Worm (Caenorhabditis elegans) whole organism, L4 larva: ENCODE measurements around the gene smgl-2.

Experiments used
- F26F4.8 ChIP-seq: fragments of 200-800 bp; sonication (Bioruptor generic); conservative IDR thresholded peaks from 2 replicates; pipeline ENCODE4 v1.3.6; 2022; ENCODE audit warnings: missing genetic modification characterization, missing compliant biosample characterization
- F44E2.7 ChIP-seq: fragments of 200-800 bp; sonication (Bioruptor generic); IDR thresholded peaks from 2 replicates; pipeline ENCODE4 v2.1.2; 2022; ENCODE audit warnings: missing genetic modification characterization, missing compliant biosample characterization
- T20F7.1 ChIP-seq: fragments of 200-800 bp; sonication (Bioruptor generic); optimal IDR thresholded peaks from 2 replicates; lab custom pipeline; 2018; ENCODE audit warnings: mild to moderate bottlenecking, missing genetic modification characterization, missing compliant biosample characterization
- Y105C5A.15 ChIP-seq: fragments of 200-800 bp; sonication (Bioruptor generic); IDR thresholded peaks from 2 replicates; pipeline ENCODE4 v1.3.6; 2022; ENCODE audit warnings: missing genetic modification characterization, missing compliant biosample characterization
- ZK546.5 ChIP-seq, 2 experiments: sonication (generic microtip); optimal IDR thresholded peaks; 2 replicates each; lab custom pipeline; 2017; ENCODE audit warnings: missing biosample characterization in 2 of 2, missing genetic modification characterization in 2 of 2
- aha-1 ChIP-seq: fragments of 150-350 bp; peaks from one replicate; lab custom pipeline; 2014; ENCODE audit warnings: missing biosample characterization, missing genetic modification characterization
- arid-1 ChIP-seq: fragments of 200-800 bp; sonication (Bioruptor generic); conservative IDR thresholded peaks from 2 replicates; pipeline ENCODE4 v1.3.6; 2022; ENCODE audit warnings: missing genetic modification reagents, missing genetic modification characterization, missing compliant biosample characterization
- ceh-28 ChIP-seq: fragments of 150-350 bp; optimal IDR thresholded peaks from 2 replicates; lab custom pipeline; 2014; ENCODE audit warnings: missing biosample characterization, missing genetic modification reagents, missing genetic modification characterization
- ceh-44 ChIP-seq: fragments of 200-800 bp; sonication (Bioruptor generic); IDR thresholded peaks from 2 replicates; pipeline ENCODE4 v1.3.6; 2022; ENCODE audit warnings: missing genetic modification reagents, missing genetic modification characterization, missing compliant biosample characterization
- cey-2 ChIP-seq: sonication (generic microtip); optimal IDR thresholded peaks from 3 replicates; lab custom pipeline; 2017; ENCODE audit warnings: missing genetic modification characterization, mild to moderate bottlenecking, missing compliant biosample characterization, antibody characterized with exemption, borderline replicate concordance; ENCODE audit not compliant: insufficient read depth
- daf-12 ChIP-seq: fragments of 150-350 bp; optimal IDR thresholded peaks from 2 replicates; lab custom pipeline; 2014; ENCODE audit warnings: missing biosample characterization, missing genetic modification reagents, missing genetic modification characterization
- daf-8 ChIP-seq: fragments of 200-800 bp; sonication (Bioruptor generic); IDR thresholded peaks from 2 replicates; pipeline ENCODE4 v1.3.6; 2022; ENCODE audit warnings: missing genetic modification characterization, missing compliant biosample characterization
- dmd-6 ChIP-seq: fragments of 200-800 bp; sonication (Bioruptor generic); IDR thresholded peaks from 2 replicates; pipeline ENCODE4 v1.3.6; 2022; ENCODE audit warnings: missing genetic modification reagents, missing genetic modification characterization, missing compliant biosample characterization
- dmd-8 ChIP-seq: fragments of 200-800 bp; sonication (Bioruptor generic); IDR thresholded peaks from 2 replicates; pipeline ENCODE4 v1.3.6; 2022; ENCODE audit warnings: missing genetic modification characterization, missing compliant biosample characterization
- egl-43 ChIP-seq: fragments of 200-800 bp; sonication (Bioruptor generic); IDR thresholded peaks from 2 replicates; pipeline ENCODE4 v1.3.6; 2022; ENCODE audit warnings: missing genetic modification reagents, missing genetic modification characterization, missing compliant biosample characterization
- hmg-1.1 ChIP-seq: fragments of 200-800 bp; sonication (Bioruptor generic); IDR thresholded peaks from 2 replicates; pipeline ENCODE4 v1.3.6; 2022; ENCODE audit warnings: missing genetic modification reagents, missing genetic modification characterization, missing compliant biosample characterization
- jun-1 ChIP-seq: fragments of 150-350 bp; optimal IDR thresholded peaks from 2 replicates; lab custom pipeline; 2014; ENCODE audit warnings: missing biosample characterization, missing genetic modification reagents, missing genetic modification characterization
- lin-1 ChIP-seq: fragments of 200-800 bp; sonication (Bioruptor generic); IDR thresholded peaks from 2 replicates; pipeline ENCODE4 v1.3.6; 2022; ENCODE audit warnings: missing genetic modification reagents, missing genetic modification characterization, missing compliant biosample characterization
- lin-38 ChIP-seq: fragments of 200-800 bp; sonication (Bioruptor generic); IDR thresholded peaks from 2 replicates; pipeline ENCODE4 v1.3.6; 2022; ENCODE audit warnings: missing genetic modification reagents, missing genetic modification characterization, missing compliant biosample characterization
- mxl-2 ChIP-seq: fragments of 200-800 bp; sonication (Bioruptor generic); conservative IDR thresholded peaks from 2 replicates; pipeline ENCODE4 v1.3.6; 2022; ENCODE audit warnings: missing genetic modification reagents, missing genetic modification characterization, missing compliant biosample characterization
- nhr-11 ChIP-seq: fragments of 150-350 bp; optimal IDR thresholded peaks from 2 replicates; lab custom pipeline; 2014; ENCODE audit warnings: missing biosample characterization, missing genetic modification characterization
- nhr-41 ChIP-seq: fragments of 200-800 bp; sonication (Bioruptor generic); IDR thresholded peaks from 2 replicates; pipeline ENCODE4 v1.3.6; 2022; ENCODE audit warnings: missing genetic modification reagents, missing genetic modification characterization, missing compliant biosample characterization
- saeg-2 ChIP-seq: fragments of 200-800 bp; sonication (Bioruptor generic); IDR thresholded peaks from 2 replicates; pipeline ENCODE4 v1.3.6; 2022; ENCODE audit warnings: missing genetic modification reagents, missing genetic modification characterization, missing compliant biosample characterization
- set-16 ChIP-seq: fragments of 200-800 bp; sonication (Bioruptor generic); IDR thresholded peaks from 2 replicates; pipeline ENCODE4 v1.3.6; 2022; ENCODE audit warnings: missing genetic modification reagents, missing genetic modification characterization, missing compliant biosample characterization
- snpc-1.2 ChIP-seq: fragments of 200-800 bp; sonication (Bioruptor generic); IDR thresholded peaks from 2 replicates; pipeline ENCODE4 v1.3.6; 2022; ENCODE audit warnings: missing genetic modification reagents, missing genetic modification characterization, missing compliant biosample characterization
- snpc-4 ChIP-seq: fragments of 150-350 bp; optimal IDR thresholded peaks from 2 replicates; lab custom pipeline; 2014; ENCODE audit warnings: missing biosample characterization, missing genetic modification characterization
- spr-1 ChIP-seq: sonication (generic microtip); optimal IDR thresholded peaks from 2 replicates; lab custom pipeline; 2016; ENCODE audit warnings: mild to moderate bottlenecking, missing genetic modification characterization, missing compliant biosample characterization
- unc-39 ChIP-seq: sonication (generic microtip); optimal IDR thresholded peaks from 2 replicates; lab custom pipeline; 2017; ENCODE audit warnings: missing biosample characterization, missing genetic modification characterization
- unc-62 ChIP-seq, 3 experiments: fragments of 150-350 bp in 1 of 3; sonication (generic microtip); optimal IDR thresholded peaks in 2 of 3; peaks in 1 of 3; 1 replicate in 1 of 3; 2 replicates in 2 of 3; lab custom pipeline; 2014 to 2017; ENCODE audit warnings: missing biosample characterization in 3 of 3, missing genetic modification characterization in 3 of 3, missing genetic modification reagents in 3 of 3, missing genotype in 1 of 3
- zfp-2 ChIP-seq: sonication (generic microtip); optimal IDR thresholded peaks from 2 replicates; lab custom pipeline; 2016; ENCODE audit warnings: mild to moderate bottlenecking, missing genetic modification characterization, missing compliant biosample characterization
- ztf-11 ChIP-seq: fragments of 150-350 bp; optimal IDR thresholded peaks from 2 replicates; lab custom pipeline; 2014; ENCODE audit warnings: missing biosample characterization, missing genetic modification characterization

smgl-2 gene

DNA sequence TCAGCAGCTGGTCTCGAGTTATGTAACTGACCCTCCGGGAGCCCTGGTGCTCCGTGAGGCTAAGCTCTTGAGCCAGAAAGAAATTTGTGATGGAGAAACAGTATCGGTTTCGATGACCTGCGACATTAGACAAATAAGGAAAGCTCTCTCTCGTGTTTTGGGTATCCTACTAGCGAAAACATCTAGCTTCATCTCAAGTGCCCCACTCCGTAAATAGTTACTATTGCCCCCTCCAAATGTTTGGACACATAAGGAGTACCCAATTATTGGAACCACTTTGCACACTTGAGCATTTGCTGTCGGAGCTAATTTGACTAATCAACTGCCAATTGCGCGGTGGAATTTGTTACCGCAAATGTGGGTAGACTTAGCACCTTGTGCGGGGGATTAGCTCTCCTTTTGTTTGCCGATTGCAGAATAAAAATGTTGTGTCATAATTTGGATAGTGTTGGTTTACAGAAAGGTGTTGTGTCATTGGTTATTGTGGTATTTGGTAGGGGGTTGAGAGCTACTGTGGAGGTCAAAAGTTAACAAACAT is 38.1 kb downstream of the smgl-2 start:
- TF ChIP-seq arid-1 (GFP tag; lab: Robert Waterston, UW) (no peak), hmg-1.1 (GFP tag; lab: Robert Waterston, UW) (no peak), ztf-11 (tag; lab: Kevin White, UChicago) (no peak), ZK546.5 (tag; optimal IDR thresholded peaks at IDR 0.05; lab: Kevin White, UChicago) (no peak), ceh-28 (tag; lab: Kevin White, UChicago) (no peak), unc-62 (GFP tag; optimal IDR thresholded peaks at IDR 0.05 in 1 of 2; lab: Kevin White, UChicago) (no peak), unc-62 (tag; optimal IDR thresholded peaks at IDR 0.05; lab: Kevin White, UChicago) (no peak), saeg-2 (GFP tag; lab: Robert Waterston, UW) (no peak), Y105C5A.15 (GFP tag; lab: Robert Waterston, UW) (no peak), daf-12 (tag; lab: Kevin White, UChicago) (no peak), egl-43 (GFP tag; lab: Robert Waterston, UW) (no peak), dmd-6 (GFP tag; lab: Robert Waterston, UW) (no peak), spr-1 (tag; lab: Kevin White, UChicago) (no peak), cey-2 (tag; lab: Kevin White, UChicago) (no peak), snpc-4 (tag; lab: Kevin White, UChicago) (no peak), zfp-2 (tag; lab: Kevin White, UChicago) (no peak), unc-39 (tag; lab: Kevin White, UChicago) (no peak)

DNA sequence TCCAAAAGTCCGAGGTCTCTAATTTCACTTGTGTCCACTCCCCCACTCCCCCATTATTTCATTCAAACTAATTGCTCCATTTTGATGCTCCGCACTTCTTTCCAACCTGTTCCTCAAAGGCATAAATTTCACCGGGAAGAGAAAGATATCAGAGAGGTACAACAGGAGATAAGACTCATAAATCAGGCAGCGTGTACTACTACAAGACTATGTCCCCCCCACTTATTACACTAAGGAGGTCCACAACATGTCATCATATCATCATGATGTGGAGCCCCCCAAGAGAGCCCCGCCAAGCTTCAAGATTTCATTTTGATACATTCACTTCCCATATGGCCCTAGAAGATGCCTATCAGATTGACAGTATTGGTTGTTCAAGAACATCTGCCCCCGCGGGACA is 39.5 kb downstream of the smgl-2 start:
- no peak for TF ChIP-seq dmd-6 (GFP tag; lab: Robert Waterston, UW)
- TF ChIP-seq T20F7.1 (GFP tag; lab: Kevin White, UChicago): no peak
- TF ChIP-seq snpc-1.2 (GFP tag; lab: Robert Waterston, UW): no peak

DNA sequence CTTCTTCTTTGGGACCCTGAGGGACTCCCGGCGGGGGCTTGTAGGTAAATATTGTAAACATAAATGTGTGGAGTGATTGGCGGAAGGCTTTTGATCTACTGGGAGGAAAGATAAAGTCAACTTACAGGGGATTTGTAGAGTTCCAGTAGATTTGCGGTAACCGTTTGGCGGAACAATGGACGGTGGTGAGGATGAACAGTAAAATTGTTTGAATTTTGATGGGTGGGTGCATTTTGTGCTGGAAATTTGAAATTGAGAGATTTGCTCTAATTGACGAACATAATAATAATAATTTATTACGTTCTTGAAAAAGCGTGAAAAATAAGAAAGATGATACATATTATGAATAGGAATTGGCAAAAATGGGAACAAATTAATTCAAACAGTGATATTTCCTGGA is 40.6 kb downstream of the smgl-2 start, which contains the start of gene vab-2:
vab-2 (minus strand) TSS at position 238 of the 400 bp plus-strand sequence.
- TF ChIP-seq nhr-41 (GFP tag; lab: Robert Waterston, UW) (no peak), saeg-2 (GFP tag; lab: Robert Waterston, UW) (no peak), lin-1 (no peak), daf-8 (no peak), aha-1 (tag; lab: Kevin White, UChicago) (peak; percentile 92), dmd-8 (no peak), ceh-44 (GFP tag; lab: Robert Waterston, UW) (no peak)

DNA sequence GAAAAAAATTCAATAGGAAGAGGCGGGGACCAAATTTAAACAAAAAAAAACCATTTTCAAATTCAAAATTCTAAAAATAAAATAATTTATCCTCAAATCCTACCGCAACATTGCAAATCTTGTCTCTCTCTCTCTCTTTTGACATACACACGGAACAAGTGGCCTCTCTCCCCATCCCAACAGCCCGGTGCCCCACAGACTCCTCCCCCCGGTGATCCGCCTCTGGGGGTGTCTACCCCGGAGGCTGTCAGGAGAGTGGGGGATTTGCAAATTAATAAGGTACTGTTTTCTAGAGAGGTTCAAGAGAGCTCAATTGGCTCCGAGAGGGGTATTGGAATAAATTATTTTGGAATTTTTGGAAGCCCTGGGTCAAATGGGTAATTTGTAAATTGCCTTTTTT is 41.8 kb downstream of the smgl-2 start:
- TF ChIP-seq F44E2.7 (GFP tag; lab: Robert Waterston, UW) (no peak), set-16 (peak; percentile 58)

DNA sequence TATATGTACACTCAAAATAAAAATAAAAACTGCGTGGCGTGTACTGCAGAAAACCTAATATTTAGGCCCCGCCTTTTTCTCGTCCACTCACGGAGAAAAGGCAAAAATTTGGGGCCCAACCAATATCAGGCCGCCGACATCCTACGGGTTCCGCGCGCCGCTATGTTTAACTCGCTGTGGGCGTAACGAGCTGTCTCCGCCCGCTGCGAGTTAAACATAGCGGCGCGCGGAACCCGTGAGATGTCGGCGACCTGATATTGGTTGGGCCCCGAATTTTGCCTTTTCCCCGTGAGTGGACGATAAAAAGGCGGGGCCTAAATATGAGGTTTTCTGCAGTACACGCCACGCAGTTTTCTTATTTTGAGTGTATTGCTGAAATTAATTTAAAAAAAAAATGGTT is 45.2 kb downstream of the smgl-2 start:
- TF ChIP-seq mxl-2 (GFP tag; lab: Robert Waterston, UW) (0 out of 2 replicates have a peak, but pooled peaks have one; percentile 10), lin-38 (peak; percentile 40; the same call in 1 of the 2 replicates)

DNA sequence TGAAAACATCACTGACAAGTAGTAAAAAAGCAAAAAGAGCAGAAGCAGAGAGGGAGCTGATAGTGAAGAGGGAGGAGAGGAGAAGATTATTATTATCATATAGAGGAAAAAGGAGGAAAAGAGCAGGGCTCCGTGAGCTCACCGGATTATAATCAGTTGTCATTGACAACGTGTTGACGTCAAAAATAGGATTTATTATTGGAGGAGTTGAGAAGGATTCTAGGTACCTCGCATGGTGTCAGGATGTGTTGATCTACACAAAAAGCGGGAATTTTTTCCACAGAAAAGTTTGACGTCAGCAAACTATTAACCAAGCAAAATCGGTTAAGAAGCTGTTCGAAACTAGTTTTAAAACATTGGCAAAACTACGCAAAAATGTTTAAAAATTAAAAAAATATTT is 48.2 kb downstream of the smgl-2 start:
- TF ChIP-seq F26F4.8 (GFP tag; lab: Robert Waterston, UW) (no peak), nhr-11 (tag; lab: Kevin White, UChicago) (no peak), nhr-41 (GFP tag; lab: Robert Waterston, UW) (no peak), jun-1 (tag; lab: Kevin White, UChicago) (no peak), set-16 (no peak), snpc-4 (tag; lab: Kevin White, UChicago) (no peak), lin-38 (no peak), aha-1 (tag; lab: Kevin White, UChicago) (peak; percentile 28)
